Fruit fly (Drosophila melanogaster): Measurements from ENCODE around the gene CG12520.

Gene CG12520

dm6 chr3L:12874211-12874610 lies 28.3 kb downstream of the CG12520 start (continued):
- TF ChIP-seq Kr (GFP tag; optimal IDR thresholded peaks at IDR 0.05) (no peak), CG1602 (GFP tag; optimal IDR thresholded peaks at IDR 0.05) (no peak), ranshi (GFP tag; IDR thresholded peaks at IDR 0.05) (peak; percentile 8; the same call in 1 of the 2 replicates), onecut (GFP tag; IDR thresholded peaks at IDR 0.05) (0 out of 2 replicates have a peak, but pooled peaks have one; percentile 7), CG6654 (GFP tag; optimal IDR thresholded peaks at IDR 0.05) (no peak), Oaz (GFP tag; IDR thresholded peaks at IDR 0.05) (no peak), eve (GFP tag; optimal IDR thresholded peaks at IDR 0.05) (no peak), CG7357 (GFP tag; IDR thresholded peaks at IDR 0.05) (no peak), Usf (GFP tag; optimal IDR thresholded peaks at IDR 0.05) (no peak), CG12104 (GFP tag; optimal IDR thresholded peaks at IDR 0.05) (no peak), CG15696 (tag; optimal IDR thresholded peaks at IDR 0.05) (no peak), prd (optimal IDR thresholded peaks at IDR 0.05) (no peak), prd (GFP tag; IDR thresholded peaks at IDR 0.05) (0 out of 3 replicates have a peak, but pooled peaks have one; percentile 12), CG10147 (GFP tag; optimal IDR thresholded peaks at IDR 0.05) (peak; percentile 33), sob (GFP tag; IDR thresholded peaks at IDR 0.05) (peak; percentile 22; the same call in 1 of the 2 replicates), sens (GFP tag) (peak; percentile 39), bcd (GFP tag; optimal IDR thresholded peaks at IDR 0.05) (peak; percentile 6), gcm (GFP tag; optimal IDR thresholded peaks at IDR 0.05) (no peak), slbo (GFP tag; IDR thresholded peaks at IDR 0.05) (peak; percentile 46), gem (tag; optimal IDR thresholded peaks at IDR 0.05) (peak; percentile 26), CG5180 (GFP tag; optimal IDR thresholded peaks at IDR 0.05) (no peak), Optix (GFP tag; IDR thresholded peaks at IDR 0.05) (no peak), abd-A (tag; optimal IDR thresholded peaks at IDR 0.05) (peak; percentile 34), CG2875 (GFP tag; optimal IDR thresholded peaks at IDR 0.05) (no peak), Stat92E (GFP tag; optimal IDR thresholded peaks at IDR 0.05) (no peak), CG17328 (GFP tag; IDR thresholded peaks at IDR 0.05) (no peak), seq (GFP tag; IDR thresholded peaks at IDR 0.05) (no peak), insv (GFP tag; optimal IDR thresholded peaks at IDR 0.05) (no peak), CG18599 (GFP tag; optimal IDR thresholded peaks at IDR 0.05) (peak; percentile 76), kay (GFP tag; optimal IDR thresholded peaks at IDR 0.05) (no peak), MTF-1 (GFP tag; optimal IDR thresholded peaks at IDR 0.05; ENCODE audit: borderline replicate concordance) (no peak), CG31388 (GFP tag; optimal IDR thresholded peaks at IDR 0.05) (no peak), CG12299 (tag; optimal IDR thresholded peaks at IDR 0.05) (no peak), CG11085 (GFP tag; IDR thresholded peaks at IDR 0.05) (0 out of 2 replicates have a peak, but pooled peaks have one; percentile 18), CHES-1-like (GFP tag; optimal IDR thresholded peaks at IDR 0.05) (no peak), row (GFP tag; IDR thresholded peaks at IDR 0.05) (peak; percentile 61; the same call in 2 of the 3 replicates), ro (GFP tag; IDR thresholded peaks at IDR 0.05) (no peak), sisA (GFP tag; IDR thresholded peaks at IDR 0.05) (0 out of 2 replicates have a peak, but pooled peaks have one; percentile 14), Sox100B (GFP tag; optimal IDR thresholded peaks at IDR 0.05) (no peak), mam (GFP tag; optimal IDR thresholded peaks at IDR 0.05) (peak; percentile 15), Dbx (GFP tag; IDR thresholded peaks at IDR 0.05) (no peak), CG1233 (GFP tag; optimal IDR thresholded peaks at IDR 0.05) (no peak), CG13894 (tag; optimal IDR thresholded peaks at IDR 0.05) (peak; percentile 12), tio (GFP tag; optimal IDR thresholded peaks at IDR 0.05) (no peak), CG10267 (tag; optimal IDR thresholded peaks at IDR 0.05) (no peak), Hmr (GFP tag; optimal IDR thresholded peaks at IDR 0.05) (peak; percentile 56), Nf-YA (GFP tag; IDR thresholded peaks at IDR 0.05) (no peak), CG11696 (GFP tag; IDR thresholded peaks at IDR 0.05) (no peak), mirr (GFP tag; optimal IDR thresholded peaks at IDR 0.05) (no peak), CkIIα-i1 (GFP tag; IDR thresholded peaks at IDR 0.05) (no peak), lmd (GFP tag; IDR thresholded peaks at IDR 0.05) (peak; percentile 35; the same call in 1 of the 2 replicates), ap (GFP tag; IDR thresholded peaks at IDR 0.05) (no peak)

Measured in whole organism, embryonic.